Worm (Caenorhabditis elegans) whole organism, late embryonic: ENCODE data around the gene Y43F8B.29.

Experiments
- C08G9.2 ChIP-seq: sonication (generic microtip); optimal IDR thresholded peaks from 2 replicates; lab custom pipeline; 2016; ENCODE audit warnings: mild to moderate bottlenecking, missing genetic modification characterization, moderate library complexity, missing compliant biosample characterization
- F13H6.1 ChIP-seq: sonication (generic microtip); optimal IDR thresholded peaks from 2 replicates; lab custom pipeline; 2016; ENCODE audit warnings: missing genetic modification characterization, missing compliant biosample characterization
- T23F11.4 ChIP-seq: fragments of 200-800 bp; sonication (Bioruptor generic); optimal IDR thresholded peaks from 2 replicates; lab custom pipeline; 2018; ENCODE audit warnings: mild to moderate bottlenecking, missing genetic modification characterization, missing compliant biosample characterization
- Y22D7AL.16 ChIP-seq: sonication (generic microtip); optimal IDR thresholded peaks from 2 replicates; lab custom pipeline; 2016; ENCODE audit warnings: missing genetic modification characterization, missing compliant biosample characterization
- ceh-14 ChIP-seq: sonication (generic microtip); optimal IDR thresholded peaks from 2 replicates; lab custom pipeline; 2016; ENCODE audit warnings: missing genotype, missing genetic modification characterization, missing compliant biosample characterization
- ceh-19 ChIP-seq: fragments of 200-800 bp; sonication (Bioruptor generic); optimal IDR thresholded peaks from 2 replicates; lab custom pipeline; 2018; ENCODE audit warnings: mild to moderate bottlenecking, missing genetic modification characterization, missing compliant biosample characterization
- ceh-22 ChIP-seq: sonication (generic microtip); optimal IDR thresholded peaks from 2 replicates; lab custom pipeline; 2017; ENCODE audit warnings: missing biosample characterization, missing genetic modification characterization
- ceh-30 ChIP-seq: fragments of 150-350 bp; optimal IDR thresholded peaks from 2 replicates; lab custom pipeline; 2014; ENCODE audit warnings: missing biosample characterization, missing genetic modification characterization
- ceh-31 ChIP-seq: sonication (generic microtip); optimal IDR thresholded peaks from 2 replicates; lab custom pipeline; 2016; ENCODE audit warnings: missing genetic modification characterization, missing compliant biosample characterization
- ceh-34 ChIP-seq: sonication (generic microtip); optimal IDR thresholded peaks from 2 replicates; lab custom pipeline; 2016; ENCODE audit warnings: mild to moderate bottlenecking, missing genetic modification characterization, missing compliant biosample characterization
- ceh-45 ChIP-seq: fragments of 200-800 bp; sonication (Bioruptor generic); IDR thresholded peaks from 2 replicates; pipeline ENCODE4 v1.3.6; 2022; ENCODE audit warnings: missing genetic modification reagents, missing genetic modification characterization, missing compliant biosample characterization
- ceh-9 ChIP-seq: sonication (generic microtip); optimal IDR thresholded peaks from 2 replicates; lab custom pipeline; 2016; ENCODE audit warnings: mild to moderate bottlenecking, missing genetic modification characterization, inconsistent platforms, missing compliant biosample characterization
- dve-1 ChIP-seq: sonication (generic microtip); optimal IDR thresholded peaks from 2 replicates; lab custom pipeline; 2017; ENCODE audit warnings: antibody characterized with exemption, mild to moderate bottlenecking, missing genetic modification characterization, missing compliant biosample characterization
- eyg-1 ChIP-seq: sonication (generic microtip); optimal IDR thresholded peaks from 2 replicates; lab custom pipeline; 2016; ENCODE audit warnings: missing genotype, missing genetic modification characterization, missing compliant biosample characterization
- fax-1 ChIP-seq: sonication (generic microtip); optimal IDR thresholded peaks from 2 replicates; lab custom pipeline; 2016; ENCODE audit warnings: missing genotype, missing genetic modification characterization, missing compliant biosample characterization
- fkh-10 ChIP-seq: fragments of 150-350 bp; optimal IDR thresholded peaks from 2 replicates; lab custom pipeline; 2014; ENCODE audit warnings: missing biosample characterization, missing genetic modification reagents, missing genetic modification characterization
- fkh-6 ChIP-seq: sonication (generic microtip); optimal IDR thresholded peaks from 2 replicates; lab custom pipeline; 2016; ENCODE audit warnings: missing genetic modification characterization, missing compliant biosample characterization
- hlh-15 ChIP-seq: sonication (generic microtip); optimal IDR thresholded peaks from 2 replicates; lab custom pipeline; 2016; ENCODE audit warnings: missing genetic modification characterization, missing compliant biosample characterization
- hlh-6 ChIP-seq: sonication (generic microtip); optimal IDR thresholded peaks from 2 replicates; lab custom pipeline; 2016; ENCODE audit warnings: missing genotype, missing genetic modification characterization, missing compliant biosample characterization
- lin-11 ChIP-seq: fragments of 200-800 bp; sonication (Bioruptor generic); optimal IDR thresholded peaks from 2 replicates; lab custom pipeline; 2018; ENCODE audit warnings: mild to moderate bottlenecking, missing genetic modification characterization, missing compliant biosample characterization
- nfya-1 ChIP-seq: sonication (generic microtip); optimal IDR thresholded peaks from 2 replicates; lab custom pipeline; 2017; ENCODE audit warnings: missing genetic modification characterization, mild to moderate bottlenecking, missing compliant biosample characterization, antibody characterized with exemption, moderate library complexity
- odd-2 ChIP-seq: sonication (generic microtip); optimal IDR thresholded peaks from 2 replicates; lab custom pipeline; 2017; ENCODE audit warnings: antibody characterized with exemption, mild to moderate bottlenecking, missing genetic modification characterization, missing compliant biosample characterization
- pros-1 ChIP-seq: fragments of 150-350 bp; optimal IDR thresholded peaks from 2 replicates; lab custom pipeline; 2014; ENCODE audit warnings: missing biosample characterization, missing genetic modification reagents, missing genetic modification characterization
- ref-2 ChIP-seq: sonication (generic microtip); optimal IDR thresholded peaks from 2 replicates; lab custom pipeline; 2016; ENCODE audit warnings: missing genetic modification characterization, missing compliant biosample characterization
- sox-4 ChIP-seq: sonication (generic microtip); optimal IDR thresholded peaks from 2 replicates; lab custom pipeline; 2017; ENCODE audit warnings: mild to moderate bottlenecking, missing genetic modification characterization, inconsistent platforms, missing compliant biosample characterization
- syd-9 ChIP-seq: sonication (generic microtip); optimal IDR thresholded peaks from 2 replicates; lab custom pipeline; 2016; ENCODE audit warnings: mild to moderate bottlenecking, missing genetic modification characterization, moderate library complexity, missing compliant biosample characterization
- tbx-7 ChIP-seq: sonication (generic microtip); optimal IDR thresholded peaks from 2 replicates; lab custom pipeline; 2016; ENCODE audit warnings: missing genotype, missing genetic modification characterization, missing compliant biosample characterization
- ttx-3 ChIP-seq: sonication (generic microtip); optimal IDR thresholded peaks from 2 replicates; lab custom pipeline; 2016; ENCODE audit warnings: missing genetic modification reagents, missing genetic modification characterization, missing compliant biosample characterization
- unc-42 ChIP-seq: sonication (generic microtip); optimal IDR thresholded peaks from 2 replicates; lab custom pipeline; 2016; ENCODE audit warnings: missing genotype, missing genetic modification characterization, missing compliant biosample characterization
- unc-55 ChIP-seq: sonication (generic microtip); optimal IDR thresholded peaks from 2 replicates; lab custom pipeline; 2017; ENCODE audit warnings: missing biosample characterization, missing genetic modification reagents, missing genetic modification characterization
- zip-5 ChIP-seq: sonication (generic microtip); optimal IDR thresholded peaks from 2 replicates; lab custom pipeline; 2016; ENCODE audit warnings: missing genetic modification characterization, missing compliant biosample characterization

Gene Y43F8B.29

DNA sequence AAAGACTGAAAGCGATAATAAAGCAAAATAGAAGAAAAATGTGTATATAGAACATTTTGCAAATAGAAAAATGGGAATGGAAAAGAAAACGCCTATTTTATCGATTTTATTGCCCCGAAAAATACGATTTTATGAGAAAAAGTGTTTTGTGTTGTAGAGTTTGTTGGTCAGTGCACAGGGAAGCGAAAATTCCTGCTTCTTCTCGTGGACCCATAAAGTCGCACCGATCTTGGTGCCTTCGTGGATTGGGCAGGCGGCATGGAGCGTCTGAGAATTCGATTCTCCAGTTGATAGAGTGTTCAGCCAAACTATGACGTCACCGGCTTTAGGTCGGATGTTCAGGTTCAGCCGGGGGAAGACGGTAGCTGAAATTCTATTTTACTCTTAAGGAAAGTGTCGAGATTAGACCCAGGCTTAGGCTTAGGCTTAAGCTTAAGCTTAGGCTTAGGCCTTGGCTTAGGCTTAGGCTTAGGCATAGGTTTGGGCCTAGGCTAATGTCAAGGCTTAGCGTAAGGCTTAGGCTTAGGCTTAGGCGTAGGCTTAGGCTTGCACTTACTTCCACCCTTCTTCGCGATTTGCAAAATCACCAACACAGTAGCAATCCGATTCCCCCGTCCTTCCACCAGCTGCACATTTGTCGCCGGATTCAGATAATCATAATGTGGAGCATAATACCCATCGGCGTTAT is 21.0 kb downstream of the Y43F8B.29 start, which contains the start of gene Y43F8B.19:
TSS of gene Y43F8B.19 (minus strand) at position 51 of the 688 bp plus-strand sequence.
- no peak for TF ChIP-seq ceh-45 (GFP tag; lab: Robert Waterston, UW)

ce11 chrV:19513552-19513951 is 22.1 kb downstream of the Y43F8B.29 start, which contains the start of gene phy-4:
Gene phy-4, minus strand, starts transcription at chrV:19513652.
- no peak for TF ChIP-seq ceh-45 (GFP tag; lab: Robert Waterston, UW)
- TF ChIP-seq nfya-1 (tag; lab: Kevin White, UChicago): no peak
- TF ChIP-seq fax-1 (tag; lab: Kevin White, UChicago): no peak
- TF ChIP-seq fkh-10: no peak
- TF ChIP-seq ref-2 (tag; lab: Kevin White, UChicago): no peak
- TF ChIP-seq syd-9 (tag; lab: Kevin White, UChicago): no peak
- no peak for TF ChIP-seq lin-11 (tag; lab: Kevin White, UChicago)
- no peak for TF ChIP-seq ceh-30 (tag; lab: Kevin White, UChicago)
- no peak for TF ChIP-seq ceh-22
- TF ChIP-seq ceh-9 (tag; lab: Kevin White, UChicago): no peak
- TF ChIP-seq hlh-6 (tag; lab: Kevin White, UChicago): no peak
- TF ChIP-seq pros-1 (tag; lab: Kevin White, UChicago): no peak
- TF ChIP-seq C08G9.2: no peak
- TF ChIP-seq F13H6.1: no peak
- no peak for TF ChIP-seq eyg-1 (tag; lab: Kevin White, UChicago)
- no peak for TF ChIP-seq ceh-34
- no peak for TF ChIP-seq fkh-6 (tag; lab: Kevin White, UChicago)
- TF ChIP-seq odd-2 (tag; lab: Kevin White, UChicago): no peak
- TF ChIP-seq sox-4 (tag; lab: Kevin White, UChicago): no peak
- TF ChIP-seq, all 69 proteins: peak for 0

- TF ChIP-seq dve-1 (peak; percentile 61), T23F11.4 (peak; percentile 36)
Measured at ce11 chrV:19517611-19518360, 26.4 kb downstream of the Y43F8B.29 start.

DNA sequence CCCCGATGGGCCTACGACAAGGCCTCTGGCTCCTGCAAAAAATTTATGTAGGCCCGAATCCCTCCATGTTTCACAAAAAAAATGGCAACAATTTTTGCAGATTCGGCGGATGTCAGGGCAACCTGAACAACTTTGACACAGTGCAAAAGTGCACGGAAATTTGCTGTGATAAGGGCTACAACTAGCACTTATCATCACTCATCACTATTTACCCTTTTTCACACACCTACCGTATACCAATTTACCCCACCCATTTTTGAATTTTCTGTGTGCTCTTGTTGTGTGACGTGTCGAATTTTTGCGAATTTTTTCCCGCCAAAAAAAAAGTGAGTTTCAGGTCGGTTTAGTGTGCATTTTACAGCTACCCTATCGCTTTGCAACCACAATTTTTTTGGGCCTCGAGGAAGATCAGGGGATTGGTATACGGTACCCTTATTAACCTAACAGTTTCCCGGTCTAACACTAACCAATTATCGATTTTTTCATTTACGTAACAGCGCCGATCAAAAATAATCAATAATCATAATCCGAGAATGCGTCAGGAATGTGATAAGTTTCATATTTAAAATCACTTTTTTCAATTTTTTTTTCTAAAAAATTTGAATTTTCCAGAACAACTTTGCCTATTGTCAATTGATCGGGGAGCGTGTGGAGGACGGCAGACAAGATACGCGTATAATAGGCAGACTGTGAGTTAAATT is 27.2 kb downstream of the Y43F8B.29 start:
- TF ChIP-seq ceh-19 (no peak), ttx-3 (tag; lab: Kevin White, UChicago) (no peak), odd-2 (tag; lab: Kevin White, UChicago) (no peak), hlh-15 (tag; lab: Kevin White, UChicago) (no peak), unc-42 (tag; lab: Kevin White, UChicago) (no peak), eyg-1 (tag; lab: Kevin White, UChicago) (no peak), sox-4 (tag; lab: Kevin White, UChicago) (no peak), unc-55 (GFP tag; lab: Kevin White, UChicago) (no peak), ceh-31 (tag; lab: Kevin White, UChicago) (no peak), ceh-30 (tag; lab: Kevin White, UChicago) (no peak), nfya-1 (tag; lab: Kevin White, UChicago) (no peak), tbx-7 (tag; lab: Kevin White, UChicago) (no peak), Y22D7AL.16 (tag; lab: Kevin White, UChicago) (no peak), hlh-6 (tag; lab: Kevin White, UChicago) (no peak), fkh-10 (no peak), ceh-14 (no peak), zip-5 (tag; lab: Kevin White, UChicago) (no peak), syd-9 (tag; lab: Kevin White, UChicago) (no peak), T23F11.4 (no peak)
- TF ChIP-seq, all 69 proteins: peak for 0
